Worm (Caenorhabditis elegans) whole organism, L1 larva: ENCODE results near the gene H35B03.2.

Experiments
- nhr-76 ChIP-seq: sonication (generic microtip); optimal IDR thresholded peaks from 2 replicates; lab custom pipeline; 2017; ENCODE audit warnings: missing biosample characterization, missing genetic modification characterization
- nhr-84 ChIP-seq: sonication (generic microtip); optimal IDR thresholded peaks from 2 replicates; lab custom pipeline; 2017; ENCODE audit warnings: missing biosample characterization, missing genetic modification characterization
- unc-86 ChIP-seq: sonication (generic microtip); optimal IDR thresholded peaks from 2 replicates; lab custom pipeline; 2016; ENCODE audit warnings: missing genetic modification characterization, missing compliant biosample characterization
- ztf-4 ChIP-seq: fragments of 150-350 bp; optimal IDR thresholded peaks from 2 replicates; lab custom pipeline; 2014; ENCODE audit warnings: missing biosample characterization, missing genetic modification characterization

- TF ChIP-seq nhr-84 (tag; lab: Kevin White, UChicago) (no peak), unc-86 (no peak), nhr-76 (tag; lab: Kevin White, UChicago) (no peak), ztf-4 (no peak)
Measured at ce11 chrIV:5700372-5700771, 31.1 kb downstream of the H35B03.2 start.
